Worm (Caenorhabditis elegans) whole organism, early embryonic: Measurements from ENCODE around the gene srx-58.

ENCODE experiments used
- ama-1 ChIP-seq: fragments of 150-350 bp; optimal IDR thresholded peaks from 2 replicates; lab custom pipeline; 2014
- ceh-13 ChIP-seq: fragments of 200-800 bp; sonication (Bioruptor generic); optimal IDR thresholded peaks from 2 replicates; lab custom pipeline; 2018; ENCODE audit warnings: mild to moderate bottlenecking, missing genetic modification characterization, missing compliant biosample characterization
- flt-1 ChIP-seq: fragments of 200-800 bp; sonication (Bioruptor generic); IDR thresholded peaks from 2 replicates; pipeline ENCODE4 v1.3.6; 2022; ENCODE audit warnings: missing genetic modification characterization, missing compliant biosample characterization
- scrt-1 ChIP-seq: fragments of 200-800 bp; sonication (Bioruptor generic); IDR thresholded peaks from 2 replicates; pipeline ENCODE4 v1.3.6; 2022; ENCODE audit warnings: missing genetic modification characterization, missing compliant biosample characterization
- tra-4 ChIP-seq: sonication (generic microtip); optimal IDR thresholded peaks from 2 replicates; lab custom pipeline; 2017; ENCODE audit warnings: missing genetic modification characterization, missing compliant biosample characterization

DNA sequence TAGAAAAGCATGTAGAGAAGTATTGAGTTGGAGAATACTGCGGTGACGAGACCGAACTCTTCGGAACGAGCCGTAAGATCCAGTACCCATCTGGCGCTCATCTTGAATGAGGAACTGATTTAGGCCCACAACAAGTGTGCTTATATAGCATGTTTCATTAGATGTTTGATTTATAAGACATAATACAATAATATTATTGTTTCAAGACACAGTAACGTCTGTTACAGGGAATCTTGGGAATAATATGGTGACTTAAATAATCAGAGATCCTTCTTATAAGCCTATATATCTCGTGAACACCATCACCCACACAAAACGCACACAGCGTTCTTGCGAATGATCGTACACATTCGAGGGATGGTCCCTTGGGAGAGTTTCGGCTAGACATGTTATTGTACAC is 31.3 kb downstream of the srx-58 start, which contains the start of gene str-88:
- TF ChIP-seq ama-1 (lab: Kevin White, UChicago) (no peak), scrt-1 (GFP tag; lab: Robert Waterston, UW) (no peak), tra-4 (tag; lab: Kevin White, UChicago) (no peak), ceh-13 (GFP tag; lab: Kevin White, UChicago) (no peak), flt-1 (GFP tag; lab: Robert Waterston, UW) (no peak)
